Fruit fly (Drosophila melanogaster) whole organism, prepupa: ENCODE data around the gene tos.

Experiments
- CG15336 ChIP-seq: fragments of 200-800 bp; sonication (Bioruptor generic); IDR thresholded peaks from 2 replicates; pipeline ENCODE4 v1.3.6; 2022; ENCODE audit warnings: missing biosample characterization, missing genetic modification characterization
- CG32006 ChIP-seq: fragments of 200-800 bp; sonication (Bioruptor generic); optimal IDR thresholded peaks from 3 replicates; lab custom pipeline; 2017; ENCODE audit warnings: missing biosample characterization, mild to moderate bottlenecking, missing genetic modification characterization
- CG6163 ChIP-seq: fragments of 200-800 bp; sonication (Bioruptor generic); IDR thresholded peaks from 3 replicates; pipeline ENCODE4 v1.3.6; 2022; ENCODE audit warnings: missing biosample characterization, missing genetic modification characterization
- CG7368 ChIP-seq: fragments of 200-800 bp; sonication (Bioruptor generic); optimal IDR thresholded peaks from 3 replicates; lab custom pipeline; 2016; ENCODE audit warnings: missing biosample characterization, missing genetic modification characterization
- Eip75B ChIP-seq: fragments of 200-800 bp; sonication (Bioruptor generic); optimal IDR thresholded peaks from 3 replicates; lab custom pipeline; 2016; ENCODE audit warnings: missing biosample characterization, missing genetic modification characterization
- OdsH ChIP-seq: fragments of 200-800 bp; sonication (Bioruptor generic); optimal IDR thresholded peaks from 3 replicates; lab custom pipeline; 2016; ENCODE audit warnings: missing biosample characterization, missing genetic modification characterization
- Sox102F ChIP-seq: fragments of 200-800 bp; sonication (Bioruptor generic); optimal IDR thresholded peaks from 2 replicates; lab custom pipeline; 2016; ENCODE audit warnings: missing biosample characterization, mild to moderate bottlenecking, missing genetic modification characterization
- dac ChIP-seq: fragments of 200-800 bp; sonication (Bioruptor generic); optimal IDR thresholded peaks from 2 replicates; lab custom pipeline; 2017; ENCODE audit warnings: missing biosample characterization, mild to moderate bottlenecking, missing genetic modification characterization
- eg ChIP-seq: fragments of 200-800 bp; sonication (Bioruptor generic); IDR thresholded peaks from 3 replicates; pipeline ENCODE4 v1.3.6; 2022; ENCODE audit warnings: missing biosample characterization, missing genetic modification characterization

dm6 chr2L:18713686-18714085, 31.8 kb upstream of the tos start, which contains the start of gene Irk3:
- TF ChIP-seq OdsH (GFP tag; lab: Kevin White, UChicago): no peak
- TF ChIP-seq Eip75B (GFP tag; lab: Kevin White, UChicago): no peak
- TF ChIP-seq dac (GFP tag; lab: Kevin White, UChicago): no peak
- no peak for TF ChIP-seq eg (GFP tag; lab: Robert Waterston, UW)
- TF ChIP-seq CG32006 (GFP tag; lab: Kevin White, UChicago): no peak
- TF ChIP-seq CG7368: no peak
- no peak for TF ChIP-seq CG6163 (GFP tag; lab: Robert Waterston, UW)
- TF ChIP-seq CG15336 (GFP tag; lab: Robert Waterston, UW): no peak
- TF ChIP-seq Sox102F: no peak
